Fruit fly (Drosophila melanogaster) whole organism, embryonic: Measurements from ENCODE around the gene Cypl.
A peak's percentile ranks its signal among the peaks of the same experiment; 100 is the strongest.

Experiments used
- CG10209 ChIP-seq: fragments of 200-800 bp; sonication (Bioruptor generic); optimal IDR thresholded peaks from 3 replicates; lab custom pipeline; 2017; ENCODE audit warnings: missing biosample characterization, mild to moderate bottlenecking, missing genetic modification characterization, missing genetic modification reagents
- CG10959 ChIP-seq: fragments of 200-800 bp; sonication (Bioruptor generic); IDR thresholded peaks from 2 replicates; pipeline ENCODE4 v1.3.6; 2022; ENCODE audit warnings: missing biosample characterization, missing genetic modification characterization
- CG12744 ChIP-seq: fragments of 200-800 bp; sonication (Bioruptor generic); optimal IDR thresholded peaks from 2 replicates; lab custom pipeline; 2016; ENCODE audit warnings: missing biosample characterization, missing genetic modification characterization
- CG13775 ChIP-seq: fragments of 200-800 bp; sonication (Bioruptor generic); optimal IDR thresholded peaks from 3 replicates; lab custom pipeline; 2017; ENCODE audit warnings: missing biosample characterization, mild to moderate bottlenecking, missing genetic modification characterization
- CG14050 ChIP-seq: fragments of 200-800 bp; sonication (Bioruptor generic); IDR thresholded peaks from 3 replicates; pipeline ENCODE4 v1.3.6; 2022; ENCODE audit warnings: missing biosample characterization, missing genetic modification characterization
- CG1603 ChIP-seq: fragments of 200-800 bp; sonication (Bioruptor generic); optimal IDR thresholded peaks from 2 replicates; lab custom pipeline; 2019; ENCODE audit warnings: missing biosample characterization, mild to moderate bottlenecking, missing genetic modification characterization, moderate library complexity
- CG2678 ChIP-seq: fragments of 200-800 bp; sonication (Bioruptor generic); optimal IDR thresholded peaks from 3 replicates; lab custom pipeline; 2019; ENCODE audit warnings: missing biosample characterization, mild to moderate bottlenecking, missing genetic modification characterization, moderate library complexity
- CG31388 ChIP-seq: fragments of 200-800 bp; sonication (Bioruptor generic); optimal IDR thresholded peaks from 2 replicates; lab custom pipeline; 2016; ENCODE audit warnings: missing biosample characterization, missing genetic modification characterization
- CG34224 ChIP-seq: fragments of 200-800 bp; sonication (Bioruptor generic); IDR thresholded peaks from 3 replicates; pipeline ENCODE4 v1.3.6; 2022; ENCODE audit warnings: missing biosample characterization, missing genetic modification characterization; ENCODE audit not compliant: partially characterized antibody
- CG43689 ChIP-seq: fragments of 200-800 bp; sonication (Bioruptor generic); IDR thresholded peaks from 2 replicates; pipeline ENCODE4 v1.3.6; 2022; ENCODE audit warnings: missing biosample characterization, missing genetic modification characterization
- CG4854 ChIP-seq: fragments of 200-800 bp; sonication (Bioruptor generic); optimal IDR thresholded peaks from 2 replicates; lab custom pipeline; 2016; ENCODE audit warnings: missing biosample characterization, missing genetic modification characterization, inconsistent platforms
- CG5180 ChIP-seq: fragments of 200-800 bp; sonication (Bioruptor generic); optimal IDR thresholded peaks from 3 replicates; lab custom pipeline; 2017; ENCODE audit warnings: missing biosample characterization, missing genetic modification characterization, mild to moderate bottlenecking, moderate library complexity, missing genetic modification reagents
- CG5953 ChIP-seq: fragments of 200-800 bp; sonication (Bioruptor generic); IDR thresholded peaks from 2 replicates; pipeline ENCODE4 v1.3.6; 2022; ENCODE audit warnings: missing biosample characterization, missing genetic modification characterization
- CG6689 ChIP-seq: fragments of 200-800 bp; sonication (Bioruptor generic); IDR thresholded peaks from 2 replicates; pipeline ENCODE4 v1.3.6; 2022; ENCODE audit warnings: missing biosample characterization, missing genetic modification characterization
- CG6854 ChIP-seq: fragments of 200-800 bp; sonication (Bioruptor generic); optimal IDR thresholded peaks from 3 replicates; lab custom pipeline; 2017; ENCODE audit warnings: missing biosample characterization, mild to moderate bottlenecking, missing genetic modification characterization
- CG7271 ChIP-seq: fragments of 200-800 bp; sonication (Bioruptor generic); optimal IDR thresholded peaks from 2 replicates; lab custom pipeline; 2018; ENCODE audit warnings: missing biosample characterization, mild to moderate bottlenecking, missing genetic modification characterization, moderate library complexity
- CG8478 ChIP-seq: fragments of >200 bp; optimal IDR thresholded peaks from 2 replicates; lab custom pipeline; 2018
- CTCF ChIP-seq: fragments of 200-800 bp; sonication (Bioruptor generic); optimal IDR thresholded peaks from 2 replicates; lab custom pipeline; 2017; ENCODE audit warnings: missing biosample characterization, mild to moderate bottlenecking, missing genetic modification characterization, moderate library complexity
- Doc3 ChIP-seq: fragments of 200-800 bp; sonication (Bioruptor generic); IDR thresholded peaks from 3 replicates; pipeline ENCODE4 v1.3.6; 2022; ENCODE audit warnings: missing biosample characterization, missing genetic modification characterization; ENCODE audit not compliant: partially characterized antibody
- Dp ChIP-seq: fragments of 200-800 bp; sonication (Bioruptor generic); optimal IDR thresholded peaks from 2 replicates; lab custom pipeline; 2018; ENCODE audit warnings: missing biosample characterization, mild to moderate bottlenecking, missing genetic modification characterization, moderate library complexity
- Hmr ChIP-seq: fragments of 200-800 bp; sonication (Bioruptor generic); optimal IDR thresholded peaks from 3 replicates; lab custom pipeline; 2017; ENCODE audit warnings: mild to moderate bottlenecking, missing biosample characterization, missing genetic modification reagents, missing genetic modification characterization
- Lpt ChIP-seq: fragments of >200 bp; optimal IDR thresholded peaks from 2 replicates; lab custom pipeline; 2018; ENCODE audit warnings: missing biosample characterization, missing genetic modification characterization
- Mad ChIP-seq: fragments of 200-800 bp; sonication (Bioruptor generic); optimal IDR thresholded peaks from 2 replicates; lab custom pipeline; 2016; ENCODE audit warnings: missing biosample characterization, missing genetic modification characterization
- NFAT ChIP-seq: fragments of 200-800 bp; sonication (Bioruptor generic); IDR thresholded peaks from 2 replicates; pipeline ENCODE4 v1.3.6; 2022; ENCODE audit warnings: missing biosample characterization, missing genetic modification characterization
- Pdp1 ChIP-seq, 2 experiments: fragments of 200-800 bp; sonication (Bioruptor generic); optimal IDR thresholded peaks; 3 replicates each; lab custom pipeline; 2016; ENCODE audit warnings: missing biosample characterization in 2 of 2, missing genetic modification characterization in 2 of 2, mild to moderate bottlenecking in 1 of 2, moderate library complexity in 1 of 2
- Rx ChIP-seq: fragments of 200-800 bp; sonication (Bioruptor generic); IDR thresholded peaks from 2 replicates; pipeline ENCODE4 v1.3.6; 2022; ENCODE audit warnings: missing biosample characterization, missing genetic modification characterization
- Taf1 ChIP-seq: fragments of 200-800 bp; sonication (Bioruptor generic); IDR thresholded peaks from 2 replicates; pipeline ENCODE4 v1.3.6; 2022; ENCODE audit warnings: missing biosample characterization, missing genetic modification characterization
- YL-1 ChIP-seq: fragments of 200-800 bp; sonication (Bioruptor generic); optimal IDR thresholded peaks from 3 replicates; lab custom pipeline; 2017; ENCODE audit warnings: missing biosample characterization, mild to moderate bottlenecking, missing genetic modification characterization
- da ChIP-seq: fragments of 200-800 bp; sonication (Bioruptor generic); optimal IDR thresholded peaks from 2 replicates; lab custom pipeline; 2016; ENCODE audit warnings: missing biosample characterization, missing genetic modification characterization
- dmrt11E ChIP-seq: fragments of 200-800 bp; sonication (Bioruptor generic); optimal IDR thresholded peaks from 3 replicates; lab custom pipeline; 2018; ENCODE audit warnings: missing biosample characterization, mild to moderate bottlenecking, missing genetic modification characterization, moderate library complexity
- exex ChIP-seq: fragments of 200-800 bp; sonication (Bioruptor generic); optimal IDR thresholded peaks from 4 replicates; lab custom pipeline; 2018; ENCODE audit warnings: missing biosample characterization, mild to moderate bottlenecking, missing genetic modification characterization, moderate library complexity
- fu2 ChIP-seq: fragments of 200-800 bp; sonication (Bioruptor generic); optimal IDR thresholded peaks from 2 replicates; lab custom pipeline; 2016; ENCODE audit warnings: missing biosample characterization, missing genetic modification characterization
- gce ChIP-seq: fragments of 200-800 bp; sonication (Bioruptor generic); IDR thresholded peaks from 3 replicates; pipeline ENCODE4 v1.3.6; 2022; ENCODE audit warnings: missing biosample characterization, missing genetic modification characterization
- gem ChIP-seq: fragments of 200-800 bp; sonication (Bioruptor generic); optimal IDR thresholded peaks from 2 replicates; lab custom pipeline; 2019; ENCODE audit warnings: missing biosample characterization, mild to moderate bottlenecking, missing genetic modification characterization, moderate library complexity
- grn ChIP-seq: fragments of 200-800 bp; sonication (Bioruptor generic); optimal IDR thresholded peaks from 3 replicates; lab custom pipeline; 2017; ENCODE audit warnings: missing biosample characterization, missing genetic modification characterization
- gro ChIP-seq: fragments of 200-800 bp; sonication (Bioruptor generic); optimal IDR thresholded peaks from 2 replicates; lab custom pipeline; 2016; ENCODE audit warnings: missing biosample characterization, missing genetic modification characterization
- h ChIP-seq: fragments of >200 bp; optimal IDR thresholded peaks from 2 replicates; lab custom pipeline; 2017
- ind ChIP-seq: fragments of 200-800 bp; sonication (Bioruptor generic); optimal IDR thresholded peaks from 3 replicates; lab custom pipeline; 2016; ENCODE audit warnings: missing biosample characterization, missing genetic modification characterization
- jumu ChIP-seq: fragments of 200-800 bp; sonication (Bioruptor generic); optimal IDR thresholded peaks from 3 replicates; lab custom pipeline; 2016; ENCODE audit warnings: missing biosample characterization, missing genetic modification characterization
- klu ChIP-seq: fragments of 200-800 bp; sonication (Bioruptor generic); IDR thresholded peaks from 2 replicates; pipeline ENCODE4 v1.3.6; 2022; ENCODE audit warnings: missing biosample characterization, missing genetic modification characterization
- nmo ChIP-seq: fragments of 200-800 bp; sonication (Bioruptor generic); optimal IDR thresholded peaks from 2 replicates; lab custom pipeline; 2018; ENCODE audit warnings: missing biosample characterization, mild to moderate bottlenecking, missing genetic modification characterization, moderate library complexity
- pita ChIP-seq: fragments of 200-800 bp; sonication (Bioruptor generic); optimal IDR thresholded peaks from 2 replicates; lab custom pipeline; 2017; ENCODE audit warnings: missing biosample characterization, mild to moderate bottlenecking, missing genetic modification characterization
- pnt ChIP-seq: fragments of 200-800 bp; sonication (Bioruptor generic); optimal IDR thresholded peaks from 3 replicates; lab custom pipeline; 2016; ENCODE audit warnings: missing biosample characterization, missing genetic modification characterization
- prd ChIP-seq, 3 experiments: fragments of >200 bp in 2 of 3; fragments of 200-800 bp in 1 of 3; sonication (Bioruptor generic) in 1 of 3; optimal IDR thresholded peaks in 2 of 3; IDR thresholded peaks in 1 of 3; 2 replicates in 2 of 3; 3 replicates in 1 of 3; pipeline versions ENCODE4 v1.3.6 to Lab custom; 2017 to 2022; ENCODE audit warnings: missing biosample characterization in 1 of 3, missing genetic modification characterization in 1 of 3
- ro ChIP-seq: fragments of 200-800 bp; sonication (Bioruptor generic); IDR thresholded peaks from 2 replicates; pipeline ENCODE4 v1.3.6; 2022; ENCODE audit warnings: missing biosample characterization, missing genetic modification characterization
- sens-2 ChIP-seq: fragments of 200-800 bp; sonication (Bioruptor generic); IDR thresholded peaks from 2 replicates; pipeline ENCODE4 v1.3.6; 2022; ENCODE audit warnings: missing biosample characterization, missing genetic modification characterization
- slp2 ChIP-seq: fragments of 200-800 bp; sonication (Bioruptor generic); optimal IDR thresholded peaks from 2 replicates; lab custom pipeline; 2016; ENCODE audit warnings: missing biosample characterization, missing genetic modification characterization
- tap ChIP-seq: fragments of 200-800 bp; optimal IDR thresholded peaks from 3 replicates; lab custom pipeline; 2019; ENCODE audit warnings: missing biosample characterization, mild to moderate bottlenecking, missing genetic modification characterization, moderate library complexity
- toy ChIP-seq: fragments of 200-800 bp; sonication (Bioruptor generic); IDR thresholded peaks from 2 replicates; pipeline ENCODE4 v1.3.6; 2022; ENCODE audit warnings: missing biosample characterization, missing genetic modification characterization
- wek ChIP-seq: fragments of 200-800 bp; sonication (Bioruptor generic); optimal IDR thresholded peaks from 3 replicates; lab custom pipeline; 2018; ENCODE audit warnings: missing biosample characterization, mild to moderate bottlenecking, missing genetic modification characterization, moderate library complexity
- zen ChIP-seq: fragments of 200-800 bp; sonication (Bioruptor generic); optimal IDR thresholded peaks from 3 replicates; lab custom pipeline; 2018; ENCODE audit warnings: missing biosample characterization, mild to moderate bottlenecking, missing genetic modification characterization, moderate library complexity

Gene Cypl

dm6 chr3L:546819-547441 lies 4.2 kb upstream of the Cypl start (continued):
- TF ChIP-seq Hmr (GFP tag; lab: Kevin White, UChicago) (peak; percentile 90), NFAT (GFP tag; lab: Robert Waterston, UW) (peak; percentile 98), CG2678 (tag; lab: Kevin White, UChicago) (peak; percentile 86), CG12744 (GFP tag; lab: Kevin White, UChicago) (peak; percentile 68), gro (peak; percentile 94), CG5180 (GFP tag; lab: Kevin White, UChicago) (no peak), CG8478 (lab: Kevin White, UChicago) (no peak), klu (peak; percentile 82), CG31388 (no peak), CG6689 (GFP tag; lab: Robert Waterston, UW) (peak; percentile 74), exex (peak; percentile 49), sens-2 (no peak), CG10959 (GFP tag; lab: Robert Waterston, UW) (peak; percentile 36; the same call in 1 of the 2 replicates), CG1603 (peak; percentile 56), pita (no peak), nmo (GFP tag; lab: Kevin White, UChicago) (peak; percentile 41), gce (GFP tag; lab: Robert Waterston, UW) (no peak), CG4854 (GFP tag; lab: Kevin White, UChicago) (peak; percentile 55), jumu (GFP tag; lab: Kevin White, UChicago) (peak; percentile 71), wek (GFP tag; lab: Kevin White, UChicago) (no peak), fu2 (GFP tag; lab: Kevin White, UChicago) (peak; percentile 91), CG7271 (tag; lab: Kevin White, UChicago) (no peak), CG34224 (GFP tag; lab: Robert Waterston, UW) (no peak), CG43689 (GFP tag; lab: Robert Waterston, UW) (peak; percentile 64; the same call in 1 of the 2 replicates), Lpt (no peak), YL-1 (GFP tag; lab: Kevin White, UChicago) (no peak), toy (GFP tag; lab: Robert Waterston, UW) (peak; percentile 67), Rx (GFP tag; lab: Robert Waterston, UW) (peak; percentile 76), slp2 (GFP tag; lab: Kevin White, UChicago) (peak; percentile 52), CG13775 (peak; percentile 74), Dp (GFP tag; lab: Kevin White, UChicago) (no peak), ro (no peak), CTCF (GFP tag; lab: Kevin White, UChicago) (no peak), Mad (GFP tag; lab: Kevin White, UChicago) (peak; percentile 3), gem (tag; lab: Kevin White, UChicago) (peak; percentile 80), CG6854 (peak; percentile 31), dmrt11E (tag; lab: Kevin White, UChicago) (no peak), Pdp1 (GFP tag; optimal IDR thresholded peaks at IDR 0.05; lab: Kevin White, UChicago) (peak; percentile 77 to 80), h (no peak), CG10209 (GFP tag; lab: Kevin White, UChicago) (peak; percentile 77), tap (tag; lab: Kevin White, UChicago) (no peak), prd (optimal IDR thresholded peaks at IDR 0.05; lab: Kevin White, UChicago) (no peak), prd (GFP tag; IDR thresholded peaks at IDR 0.05; lab: Robert Waterston, UW) (peak; percentile 88), da (GFP tag; lab: Kevin White, UChicago) (peak; percentile 48), zen (tag; lab: Kevin White, UChicago) (no peak), CG14050 (GFP tag; lab: Robert Waterston, UW) (peak; percentile 70), CG5953 (GFP tag; lab: Robert Waterston, UW) (no peak), Doc3 (no peak), Taf1 (GFP tag; lab: Robert Waterston, UW) (peak; percentile 91), ind (GFP tag; lab: Kevin White, UChicago) (peak; percentile 82), pnt (GFP tag; lab: Kevin White, UChicago) (peak; percentile 47), grn (GFP tag; lab: Kevin White, UChicago) (no peak)
